Fruit fly (Drosophila melanogaster) whole organism, pupa: ENCODE measurements around the gene CG13300.

Experiments
- CG10348 ChIP-seq: fragments of 200-800 bp; sonication (Bioruptor generic); IDR thresholded peaks from 2 replicates; pipeline ENCODE4 v1.3.6; 2022; ENCODE audit warnings: missing biosample characterization, missing genetic modification characterization
- CG12605 ChIP-seq: fragments of 200-800 bp; sonication (Bioruptor generic); IDR thresholded peaks from 2 replicates; pipeline ENCODE4 v1.3.6; 2022; ENCODE audit warnings: missing biosample characterization, missing genetic modification characterization
- CG13204 ChIP-seq: fragments of 200-800 bp; sonication (Bioruptor generic); optimal IDR thresholded peaks from 2 replicates; lab custom pipeline; 2018; ENCODE audit warnings: missing biosample characterization, mild to moderate bottlenecking, missing genetic modification characterization, moderate library complexity
- CG14655 ChIP-seq: fragments of 200-800 bp; sonication (Bioruptor generic); optimal IDR thresholded peaks from 3 replicates; lab custom pipeline; 2017; ENCODE audit warnings: mild to moderate bottlenecking, missing biosample characterization, missing genetic modification reagents, missing genetic modification characterization
- CG15710 ChIP-seq: fragments of 200-800 bp; sonication (Bioruptor generic); optimal IDR thresholded peaks from 2 replicates; lab custom pipeline; 2018; ENCODE audit warnings: missing biosample characterization, mild to moderate bottlenecking, missing genetic modification characterization, moderate library complexity
- CG17806 ChIP-seq: fragments of 200-800 bp; sonication (Bioruptor generic); optimal IDR thresholded peaks from 2 replicates; lab custom pipeline; 2018; ENCODE audit warnings: missing biosample characterization, mild to moderate bottlenecking, missing genetic modification characterization, moderate library complexity
- CG32121 ChIP-seq: fragments of 200-800 bp; sonication (Bioruptor generic); IDR thresholded peaks from 2 replicates; pipeline ENCODE4 v1.3.6; 2022; ENCODE audit warnings: missing biosample characterization, missing genetic modification characterization
- CG34367 ChIP-seq: fragments of 200-800 bp; sonication (Bioruptor generic); optimal IDR thresholded peaks from 2 replicates; lab custom pipeline; 2018; ENCODE audit warnings: missing biosample characterization, mild to moderate bottlenecking, missing genetic modification characterization
- CG4496 ChIP-seq: fragments of 200-800 bp; sonication (Bioruptor generic); IDR thresholded peaks from 3 replicates; pipeline ENCODE4 v1.3.6; 2022; ENCODE audit warnings: missing biosample characterization, missing genetic modification characterization
- CG8159 ChIP-seq: fragments of 200-800 bp; sonication (Bioruptor generic); optimal IDR thresholded peaks from 3 replicates; lab custom pipeline; 2018; ENCODE audit warnings: missing biosample characterization, mild to moderate bottlenecking, missing genetic modification characterization, moderate library complexity
- CG8301 ChIP-seq: fragments of 200-800 bp; sonication (Bioruptor generic); optimal IDR thresholded peaks from 2 replicates; lab custom pipeline; 2018; ENCODE audit warnings: missing biosample characterization, mild to moderate bottlenecking, missing genetic modification characterization
- CG9948 ChIP-seq: fragments of 200-800 bp; sonication (Bioruptor generic); optimal IDR thresholded peaks from 2 replicates; lab custom pipeline; 2018; ENCODE audit warnings: missing biosample characterization, mild to moderate bottlenecking, missing genetic modification characterization, moderate library complexity
- D1 ChIP-seq: fragments of 200-800 bp; sonication (Bioruptor generic); optimal IDR thresholded peaks from 2 replicates; lab custom pipeline; 2018; ENCODE audit warnings: missing biosample characterization, mild to moderate bottlenecking, missing genetic modification characterization, moderate library complexity
- EcR ChIP-seq: fragments of 200-800 bp; sonication (Bioruptor generic); optimal IDR thresholded peaks from 3 replicates; lab custom pipeline; 2019; ENCODE audit warnings: missing biosample characterization, missing genetic modification characterization, mild to moderate bottlenecking, moderate library complexity, missing genetic modification reagents
- Ets98B ChIP-seq: fragments of 200-800 bp; sonication (Bioruptor generic); IDR thresholded peaks from 2 replicates; pipeline ENCODE4 v1.3.6; 2022; ENCODE audit warnings: missing biosample characterization, missing genetic modification characterization
- Pif1A ChIP-seq: fragments of 200-800 bp; sonication (Bioruptor generic); optimal IDR thresholded peaks from 3 replicates; lab custom pipeline; 2016; ENCODE audit warnings: missing biosample characterization, missing genetic modification characterization
- Pif1B ChIP-seq: fragments of 200-800 bp; sonication (Bioruptor generic); optimal IDR thresholded peaks from 3 replicates; lab custom pipeline; 2016; ENCODE audit warnings: missing biosample characterization, missing genetic modification characterization
- Snoo ChIP-seq: fragments of 200-800 bp; sonication (Bioruptor generic); optimal IDR thresholded peaks from 3 replicates; lab custom pipeline; 2017; ENCODE audit warnings: missing biosample characterization, mild to moderate bottlenecking, missing genetic modification characterization, inconsistent platforms
- fd96Ca ChIP-seq: fragments of 200-800 bp; sonication (Bioruptor generic); IDR thresholded peaks from 3 replicates; pipeline ENCODE4 v1.3.6; 2022; ENCODE audit warnings: missing biosample characterization, missing genetic modification characterization
- gl ChIP-seq: fragments of 200-800 bp; sonication (Bioruptor generic); optimal IDR thresholded peaks from 2 replicates; lab custom pipeline; 2018; ENCODE audit warnings: missing biosample characterization, mild to moderate bottlenecking, missing genetic modification characterization
- rn ChIP-seq: fragments of 200-800 bp; sonication (Bioruptor generic); IDR thresholded peaks from 2 replicates; pipeline ENCODE4 v1.3.6; 2022; ENCODE audit warnings: missing biosample characterization, missing genetic modification characterization

The CG13300 gene

dm6 chr3L:6309726-6310125 is 42.5 kb downstream of the CG13300 start:
- TF ChIP-seq CG13204: no peak
- no peak for TF ChIP-seq CG17806 (tag; lab: Kevin White, UChicago)
- TF ChIP-seq D1 (tag; lab: Kevin White, UChicago): no peak
- no peak for TF ChIP-seq Pif1B (GFP tag; lab: Kevin White, UChicago)
- no peak for TF ChIP-seq CG9948 (tag; lab: Kevin White, UChicago)
- no peak for TF ChIP-seq EcR (GFP tag; lab: Kevin White, UChicago)
- TF ChIP-seq Snoo (tag; lab: Kevin White, UChicago): no peak
- no peak for TF ChIP-seq fd96Ca (GFP tag; lab: Robert Waterston, UW)
- TF ChIP-seq gl (tag; lab: Kevin White, UChicago): no peak
- TF ChIP-seq CG4496 (GFP tag; lab: Robert Waterston, UW): no peak
- TF ChIP-seq CG15710 (tag; lab: Kevin White, UChicago): no peak
- no peak for TF ChIP-seq Pif1A
- TF ChIP-seq CG14655 (GFP tag; lab: Kevin White, UChicago): no peak
- no peak for TF ChIP-seq Ets98B (GFP tag; lab: Robert Waterston, UW)

DNA sequence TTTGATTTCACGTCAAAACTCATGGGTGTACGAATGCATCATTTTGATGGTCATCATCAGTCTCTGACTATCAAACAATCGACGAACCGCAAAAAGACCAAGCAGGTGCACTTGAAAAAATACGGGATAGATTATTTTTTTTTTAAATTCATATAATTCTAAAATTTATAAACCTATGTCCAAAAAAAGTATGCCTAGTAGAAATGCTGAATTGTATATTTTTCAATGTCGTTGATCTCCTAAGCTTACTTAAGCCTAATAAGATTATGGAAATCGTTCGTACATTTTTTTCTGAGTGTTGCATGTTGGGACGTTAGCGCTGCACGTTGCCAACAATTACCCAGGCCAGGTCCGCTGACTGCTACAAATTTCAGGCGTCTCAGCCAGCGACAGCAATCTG is 43.6 kb downstream of the CG13300 start:
- TF ChIP-seq fd96Ca (GFP tag; lab: Robert Waterston, UW) (peak; percentile 56; the same call in 1 of the 3 replicates), CG10348 (GFP tag; lab: Robert Waterston, UW) (no peak), D1 (tag; lab: Kevin White, UChicago) (no peak), CG4496 (GFP tag; lab: Robert Waterston, UW) (peak; percentile 75), CG8159 (peak; percentile 36), gl (tag; lab: Kevin White, UChicago) (no peak), Ets98B (GFP tag; lab: Robert Waterston, UW) (peak; percentile 86), rn (GFP tag; lab: Robert Waterston, UW) (no peak), CG8301 (tag; lab: Kevin White, UChicago) (peak; percentile 82), CG14655 (GFP tag; lab: Kevin White, UChicago) (peak; percentile 85), CG9948 (tag; lab: Kevin White, UChicago) (peak; percentile 55), CG17806 (tag; lab: Kevin White, UChicago) (peak; percentile 65), Pif1A (peak; percentile 52), CG34367 (tag; lab: Kevin White, UChicago) (peak; percentile 8), Snoo (tag; lab: Kevin White, UChicago) (no peak), CG13204 (no peak), CG15710 (tag; lab: Kevin White, UChicago) (peak; percentile 6), CG32121 (GFP tag; lab: Robert Waterston, UW) (peak; percentile 60; the same call in 1 of the 2 replicates), CG12605 (GFP tag; lab: Robert Waterston, UW) (0 out of 2 replicates have a peak, but pooled peaks have one; percentile 41), Pif1B (GFP tag; lab: Kevin White, UChicago) (no peak), EcR (GFP tag; lab: Kevin White, UChicago) (no peak)

DNA sequence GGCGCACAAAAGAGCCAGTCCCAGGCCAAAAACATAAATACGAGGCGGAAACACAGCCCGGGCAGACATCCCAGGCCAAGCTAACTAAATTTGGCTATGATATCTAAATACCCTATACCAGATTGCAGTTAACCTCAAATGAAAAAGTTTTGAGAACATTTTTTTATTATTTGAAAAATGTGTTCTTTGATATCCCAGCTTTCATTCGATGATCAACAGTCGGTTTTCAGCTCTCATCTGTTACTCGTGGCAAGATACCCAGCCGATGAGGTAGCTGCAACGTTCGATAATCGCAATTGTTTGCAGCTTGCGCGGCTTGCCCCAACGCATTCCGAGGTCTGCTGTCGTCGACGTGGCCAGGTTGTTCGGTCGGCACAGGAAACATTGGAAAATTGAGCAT is 44.9 kb downstream of the CG13300 start:
- TF ChIP-seq CG8159 (no peak), CG14655 (GFP tag; lab: Kevin White, UChicago) (peak; percentile 71), Ets98B (GFP tag; lab: Robert Waterston, UW) (peak; percentile 70), D1 (tag; lab: Kevin White, UChicago) (no peak), fd96Ca (GFP tag; lab: Robert Waterston, UW) (peak; percentile 56; the same call in 2 of the 3 replicates), CG34367 (tag; lab: Kevin White, UChicago) (no peak), CG32121 (GFP tag; lab: Robert Waterston, UW) (0 out of 2 replicates have a peak, but pooled peaks have one; percentile 35), CG4496 (GFP tag; lab: Robert Waterston, UW) (peak; percentile 68; the same call in 1 of the 3 replicates), CG9948 (tag; lab: Kevin White, UChicago) (peak; percentile 6), CG8301 (tag; lab: Kevin White, UChicago) (peak; percentile 50), Pif1B (GFP tag; lab: Kevin White, UChicago) (no peak), Pif1A (peak; percentile 17)
- TF ChIP-seq, all 21 proteins: peak for 8

dm6 chr3L:6304859-6305258 is 47.3 kb downstream of the CG13300 start:
- TF ChIP-seq CG8301 (tag; lab: Kevin White, UChicago): peak; percentile 15
- TF ChIP-seq CG10348 (GFP tag; lab: Robert Waterston, UW): no peak
- peak; percentile 21; the same call in 1 of the 2 replicates for TF ChIP-seq Ets98B (GFP tag; lab: Robert Waterston, UW)
- no peak for TF ChIP-seq fd96Ca (GFP tag; lab: Robert Waterston, UW)
- TF ChIP-seq CG15710 (tag; lab: Kevin White, UChicago): no peak
- TF ChIP-seq CG14655 (GFP tag; lab: Kevin White, UChicago): peak; percentile 14
- TF ChIP-seq Snoo (tag; lab: Kevin White, UChicago): no peak
- TF ChIP-seq CG32121 (GFP tag; lab: Robert Waterston, UW): 0 out of 2 replicates have a peak, but pooled peaks have one; percentile 11
- no peak for TF ChIP-seq CG9948 (tag; lab: Kevin White, UChicago)

DNA sequence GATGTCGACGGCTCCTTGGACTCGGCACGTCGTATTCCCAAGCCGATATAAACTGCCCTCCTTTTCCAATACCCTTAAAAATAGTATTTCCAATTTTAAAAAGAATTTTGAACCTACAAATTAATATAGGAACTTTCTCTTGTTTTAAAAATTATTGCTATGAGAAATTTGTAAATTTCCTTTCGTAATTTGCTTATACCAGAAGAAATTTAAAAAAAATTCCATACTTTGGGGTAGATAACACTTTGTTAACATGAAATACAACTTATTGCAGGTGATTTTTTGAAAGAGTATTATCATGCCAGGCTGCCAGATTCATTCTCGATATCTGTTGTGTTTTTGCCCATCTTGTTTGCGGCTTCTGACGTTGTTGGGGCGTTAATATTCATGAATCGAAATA is 49.7 kb downstream of the CG13300 start:
- TF ChIP-seq CG8159 (peak; percentile 9), CG15710 (tag; lab: Kevin White, UChicago) (no peak)

DNA sequence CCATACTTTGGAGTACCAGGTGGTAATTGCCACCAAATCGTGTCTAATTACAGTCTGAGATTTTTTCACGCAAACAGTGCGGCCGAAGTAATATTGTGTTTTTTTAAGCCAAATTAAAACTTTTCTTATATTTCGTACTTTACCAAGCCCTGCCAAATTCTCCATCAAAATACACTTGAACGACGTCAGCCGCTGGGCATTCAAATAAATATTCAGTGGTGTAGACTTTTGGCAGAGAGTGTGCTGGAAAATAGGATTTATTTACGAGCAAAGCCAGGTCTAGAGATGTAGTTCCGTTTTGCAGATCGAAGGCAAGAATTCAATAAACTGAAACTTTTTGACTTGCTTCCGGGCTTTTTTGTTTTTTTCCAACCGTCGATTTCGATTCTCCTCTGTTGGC is 55.6 kb downstream of the CG13300 start:
- TF ChIP-seq CG17806 (tag; lab: Kevin White, UChicago) (no peak), rn (GFP tag; lab: Robert Waterston, UW) (no peak)
